Worm (Caenorhabditis elegans) whole organism, L4/young adult: ENCODE measurements around the gene pqn-13.

Experiments used
- W03F9.2 ChIP-seq: fragments of 150-350 bp; optimal IDR thresholded peaks from 2 replicates; lab custom pipeline; 2014; ENCODE audit warnings: missing biosample characterization, missing genetic modification characterization
- dao-5 ChIP-seq: sonication (generic microtip); optimal IDR thresholded peaks from 2 replicates; lab custom pipeline; 2016; ENCODE audit warnings: missing genotype, missing genetic modification characterization, moderate library complexity, missing compliant biosample characterization

DNA sequence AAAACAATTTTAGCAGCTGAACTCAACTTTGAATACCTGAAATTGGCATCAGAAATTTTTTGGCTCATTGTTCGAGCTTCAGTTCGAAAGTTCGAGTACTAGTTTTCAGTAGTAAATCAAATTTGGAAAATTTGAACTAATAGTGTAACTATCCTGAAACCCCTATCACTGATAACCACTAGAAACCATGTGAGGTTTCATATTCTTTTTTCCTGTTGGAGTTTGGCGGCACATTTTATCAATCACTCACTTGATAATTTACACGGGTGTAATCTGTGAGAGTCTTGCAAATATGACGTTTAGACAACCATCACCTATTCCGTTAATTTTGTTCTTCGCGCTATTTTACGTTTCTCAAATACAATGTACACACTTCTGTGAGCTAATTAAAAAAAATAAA, 28.6 kb downstream of the pqn-13 start, which contains the start of gene C14C11.4:
- TF ChIP-seq W03F9.2 (tag; lab: Kevin White, UChicago) (no peak), dao-5 (tag; lab: Kevin White, UChicago) (no peak)
